Worm (Caenorhabditis elegans): ENCODE results near the gene dbl-1.

DNA sequence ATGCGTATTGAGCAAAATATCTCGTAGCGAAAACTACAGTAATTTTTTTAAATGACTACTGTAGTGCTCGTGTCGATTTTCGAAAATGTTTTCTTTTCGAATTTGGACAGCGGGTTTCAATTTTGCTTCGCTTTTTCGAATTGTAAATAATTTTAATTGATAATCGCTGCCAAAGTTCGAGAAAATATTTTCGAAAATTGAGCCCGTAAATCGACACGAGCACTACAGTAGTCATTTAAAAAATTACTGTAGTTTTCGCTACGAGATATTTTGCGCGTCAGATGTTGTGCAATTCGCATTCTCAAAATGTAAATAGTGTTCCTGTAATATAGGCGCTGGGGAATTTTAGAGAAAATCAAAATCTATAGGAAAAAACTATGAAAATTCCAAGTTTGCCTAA is 24.3 kb downstream of the dbl-1 start:
- TF ChIP-seq W03F9.2 (tag; optimal IDR thresholded peaks at IDR 0.05) = no peak
- TF ChIP-seq dao-5 (tag; optimal IDR thresholded peaks at IDR 0.05) = no peak
- no peak for TF ChIP-seq him-1 (tag; optimal IDR thresholded peaks at IDR 0.05)
